Worm (Caenorhabditis elegans) whole organism, L1 larva: Measurements from ENCODE around the gene smap-1.

Experiments used
- ceh-82 ChIP-seq, 3 experiments: fragments of 150-350 bp in 1 of 3; sonication (generic microtip) in 2 of 3; optimal IDR thresholded peaks; 2 replicates each; lab custom pipeline; 2014 to 2017; ENCODE audit warnings: missing biosample characterization in 3 of 3, missing genetic modification characterization in 3 of 3
- hlh-4 ChIP-seq: sonication (generic microtip); optimal IDR thresholded peaks from 2 replicates; lab custom pipeline; 2016; ENCODE audit warnings: mild to moderate bottlenecking, missing genetic modification characterization, missing compliant biosample characterization
- lin-15B ChIP-seq: fragments of 150-350 bp; sonication (generic microtip); optimal IDR thresholded peaks from 3 replicates; lab custom pipeline; 2014; ENCODE audit warnings: missing biosample characterization, missing genetic modification characterization
- lsy-2 ChIP-seq, 2 experiments: fragments of 150-350 bp; optimal IDR thresholded peaks; 2 replicates each; lab custom pipeline; 2014; ENCODE audit warnings: missing biosample characterization in 2 of 2, missing genetic modification characterization in 2 of 2

DNA sequence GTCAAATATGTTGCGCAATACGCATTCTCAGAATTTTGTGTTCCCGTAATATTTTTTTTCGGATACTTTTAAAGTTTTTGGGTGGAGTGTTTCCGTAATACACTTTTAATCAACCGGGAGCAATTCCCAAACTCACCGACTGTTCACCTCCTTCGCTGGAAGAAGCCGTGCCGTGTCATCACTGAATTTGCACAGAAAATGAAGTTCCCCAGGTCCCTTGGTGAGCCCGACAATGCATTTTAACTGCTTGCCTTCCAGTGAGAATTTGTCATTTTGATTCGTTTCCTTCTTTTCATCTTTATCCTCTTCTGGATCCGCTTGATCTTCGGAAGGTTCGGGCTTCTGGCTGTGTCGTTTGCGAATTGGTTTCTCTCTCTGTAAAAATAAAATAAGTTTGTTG lies 14.8 kb upstream of the smap-1 start:
- TF ChIP-seq hlh-4 (tag; lab: Kevin White, UChicago) (no peak), lsy-2 (tag; optimal IDR thresholded peaks at IDR 0.05; lab: Kevin White, UChicago) (no peak), lin-15B (tag; lab: Kevin White, UChicago) (no peak), ceh-82 (tag; optimal IDR thresholded peaks at IDR 0.05; lab: Kevin White, UChicago) (no peak)
